Fruit fly (Drosophila melanogaster) whole organism, embryonic: Measurements from ENCODE around the gene rdhB.

Source experiments
- C15 ChIP-seq: fragments of 200-800 bp; sonication (Bioruptor generic); IDR thresholded peaks from 3 replicates; pipeline ENCODE4 v1.3.6; 2022; ENCODE audit warnings: missing biosample characterization, missing genetic modification characterization
- CG10321 ChIP-seq: fragments of 200-800 bp; sonication (Bioruptor generic); IDR thresholded peaks from 2 replicates; pipeline ENCODE4 v1.3.6; 2022; ENCODE audit warnings: missing biosample characterization, missing genetic modification characterization
- CG10431 ChIP-seq: fragments of 200-800 bp; sonication (Bioruptor generic); optimal IDR thresholded peaks from 3 replicates; lab custom pipeline; 2018; ENCODE audit warnings: missing biosample characterization, mild to moderate bottlenecking, missing genetic modification characterization
- CG11560 ChIP-seq: fragments of 200-800 bp; sonication (Bioruptor generic); IDR thresholded peaks from 3 replicates; pipeline ENCODE4 v1.3.6; 2022; ENCODE audit warnings: missing biosample characterization, missing genetic modification characterization
- CG13123 ChIP-seq: fragments of 200-800 bp; sonication (Bioruptor generic); optimal IDR thresholded peaks from 2 replicates; lab custom pipeline; 2016; ENCODE audit warnings: missing biosample characterization, missing genetic modification characterization
- CG14710 ChIP-seq: fragments of 200-800 bp; sonication (Bioruptor generic); optimal IDR thresholded peaks from 3 replicates; lab custom pipeline; 2019; ENCODE audit warnings: missing biosample characterization, mild to moderate bottlenecking, missing genetic modification characterization, moderate library complexity
- CG1603 ChIP-seq: fragments of 200-800 bp; sonication (Bioruptor generic); optimal IDR thresholded peaks from 2 replicates; lab custom pipeline; 2019; ENCODE audit warnings: missing biosample characterization, mild to moderate bottlenecking, missing genetic modification characterization, moderate library complexity
- CG18262 ChIP-seq: fragments of 200-800 bp; optimal IDR thresholded peaks from 3 replicates; lab custom pipeline; 2019; ENCODE audit warnings: missing biosample characterization, mild to moderate bottlenecking, missing genetic modification characterization, moderate library complexity
- CG18619 ChIP-seq: fragments of 200-800 bp; sonication (Bioruptor generic); optimal IDR thresholded peaks from 3 replicates; lab custom pipeline; 2017; ENCODE audit warnings: missing biosample characterization, mild to moderate bottlenecking, missing genetic modification characterization
- CG18764 ChIP-seq: fragments of 200-800 bp; sonication (Bioruptor generic); optimal IDR thresholded peaks from 3 replicates; lab custom pipeline; 2016; ENCODE audit warnings: missing biosample characterization, missing genetic modification characterization
- CG31441 ChIP-seq: fragments of 200-800 bp; sonication (Bioruptor generic); IDR thresholded peaks from 2 replicates; pipeline ENCODE4 v1.3.6; 2022; ENCODE audit warnings: missing biosample characterization, missing genetic modification characterization
- CG3281 ChIP-seq: fragments of 200-800 bp; sonication (Bioruptor generic); optimal IDR thresholded peaks from 3 replicates; lab custom pipeline; 2017; ENCODE audit warnings: missing biosample characterization, mild to moderate bottlenecking, missing genetic modification characterization
- CG34224 ChIP-seq: fragments of 200-800 bp; sonication (Bioruptor generic); IDR thresholded peaks from 3 replicates; pipeline ENCODE4 v1.3.6; 2022; ENCODE audit warnings: missing biosample characterization, missing genetic modification characterization; ENCODE audit not compliant: partially characterized antibody
- CG4282 ChIP-seq: fragments of 200-800 bp; sonication (Bioruptor generic); optimal IDR thresholded peaks from 2 replicates; lab custom pipeline; 2016; ENCODE audit warnings: missing biosample characterization, missing genetic modification characterization
- CG4328 ChIP-seq: fragments of 200-800 bp; sonication (Bioruptor generic); optimal IDR thresholded peaks from 3 replicates; lab custom pipeline; 2017; ENCODE audit warnings: missing biosample characterization, missing genetic modification reagents, missing genetic modification characterization
- CG5180 ChIP-seq: fragments of 200-800 bp; sonication (Bioruptor generic); optimal IDR thresholded peaks from 3 replicates; lab custom pipeline; 2017; ENCODE audit warnings: missing biosample characterization, missing genetic modification characterization, mild to moderate bottlenecking, moderate library complexity, missing genetic modification reagents
- CG6175 ChIP-seq: fragments of 200-800 bp; sonication (Bioruptor generic); IDR thresholded peaks from 3 replicates; pipeline ENCODE4 v1.3.6; 2022; ENCODE audit warnings: missing biosample characterization, missing genetic modification characterization
- CG6689 ChIP-seq: fragments of 200-800 bp; sonication (Bioruptor generic); IDR thresholded peaks from 2 replicates; pipeline ENCODE4 v1.3.6; 2022; ENCODE audit warnings: missing biosample characterization, missing genetic modification characterization
- CG7556 ChIP-seq: fragments of 200-800 bp; sonication (Bioruptor generic); optimal IDR thresholded peaks from 2 replicates; lab custom pipeline; 2017; ENCODE audit warnings: missing biosample characterization, mild to moderate bottlenecking, missing genetic modification characterization
- CG7745 ChIP-seq: fragments of 200-800 bp; sonication (Bioruptor generic); optimal IDR thresholded peaks from 2 replicates; lab custom pipeline; 2018; ENCODE audit warnings: missing biosample characterization, mild to moderate bottlenecking, missing genetic modification characterization, moderate library complexity
- CG8089 ChIP-seq: fragments of 200-800 bp; sonication (Bioruptor generic); optimal IDR thresholded peaks from 3 replicates; lab custom pipeline; 2016; ENCODE audit warnings: missing biosample characterization, missing genetic modification characterization
- CG8281 ChIP-seq: fragments of 200-800 bp; sonication (Bioruptor generic); optimal IDR thresholded peaks from 2 replicates; lab custom pipeline; 2018; ENCODE audit warnings: missing biosample characterization, mild to moderate bottlenecking, missing genetic modification characterization, moderate library complexity
- CG8290 ChIP-seq, 3 experiments: fragments of 200-800 bp; sonication (Bioruptor generic); optimal IDR thresholded peaks; 2 replicates each; lab custom pipeline; 2016 to 2019; ENCODE audit warnings: missing biosample characterization in 3 of 3, missing genetic modification characterization in 3 of 3, mild to moderate bottlenecking in 2 of 3, moderate library complexity in 1 of 3
- Camta ChIP-seq: fragments of 200-800 bp; sonication (Bioruptor generic); optimal IDR thresholded peaks from 2 replicates; lab custom pipeline; 2016; ENCODE audit warnings: missing biosample characterization, missing genetic modification characterization
- D19A ChIP-seq: fragments of 200-800 bp; optimal IDR thresholded peaks from 3 replicates; lab custom pipeline; 2019; ENCODE audit warnings: missing biosample characterization, mild to moderate bottlenecking, missing genetic modification characterization, moderate library complexity
- Dad ChIP-seq: fragments of 200-800 bp; sonication (Bioruptor generic); optimal IDR thresholded peaks from 3 replicates; lab custom pipeline; 2016; ENCODE audit warnings: missing biosample characterization, missing genetic modification characterization
- Doc2 ChIP-seq: fragments of 200-800 bp; sonication (Bioruptor generic); IDR thresholded peaks from 2 replicates; pipeline ENCODE4 v1.3.6; 2022; ENCODE audit warnings: missing biosample characterization, missing genetic modification characterization
- Dp ChIP-seq: fragments of 200-800 bp; sonication (Bioruptor generic); optimal IDR thresholded peaks from 2 replicates; lab custom pipeline; 2018; ENCODE audit warnings: missing biosample characterization, mild to moderate bottlenecking, missing genetic modification characterization, moderate library complexity
- E2f2 ChIP-seq: fragments of 200-800 bp; sonication (Bioruptor generic); IDR thresholded peaks from 2 replicates; pipeline ENCODE4 v1.3.6; 2022; ENCODE audit warnings: missing biosample characterization, missing genetic modification characterization
- Max ChIP-seq: fragments of 200-800 bp; sonication (Bioruptor generic); optimal IDR thresholded peaks from 2 replicates; lab custom pipeline; 2016; ENCODE audit warnings: missing biosample characterization, mild to moderate bottlenecking, missing genetic modification characterization
- Mes4 ChIP-seq: fragments of 200-800 bp; sonication (Bioruptor generic); optimal IDR thresholded peaks from 2 replicates; lab custom pipeline; 2016; ENCODE audit warnings: missing biosample characterization, missing genetic modification characterization
- NC2α ChIP-seq: fragments of 200-800 bp; sonication (Bioruptor generic); optimal IDR thresholded peaks from 2 replicates; lab custom pipeline; 2016; ENCODE audit warnings: missing biosample characterization, missing genetic modification characterization
- Nf-YB ChIP-seq: fragments of 200-800 bp; sonication (Bioruptor generic); optimal IDR thresholded peaks from 3 replicates; lab custom pipeline; 2019; ENCODE audit warnings: missing biosample characterization, mild to moderate bottlenecking, missing genetic modification characterization, moderate library complexity
- NfI ChIP-seq: fragments of 200-800 bp; sonication (Bioruptor generic); optimal IDR thresholded peaks from 3 replicates; lab custom pipeline; 2018; ENCODE audit warnings: missing biosample characterization, mild to moderate bottlenecking, missing genetic modification characterization, moderate library complexity
- Rfx ChIP-seq: fragments of 200-800 bp; sonication (Bioruptor generic); IDR thresholded peaks from 2 replicates; pipeline ENCODE4 v1.3.6; 2022; ENCODE audit warnings: missing biosample characterization, missing genetic modification characterization
- Rx ChIP-seq: fragments of 200-800 bp; sonication (Bioruptor generic); IDR thresholded peaks from 2 replicates; pipeline ENCODE4 v1.3.6; 2022; ENCODE audit warnings: missing biosample characterization, missing genetic modification characterization
- Sin3A ChIP-seq: fragments of >200 bp; optimal IDR thresholded peaks from 2 replicates; lab custom pipeline; 2018
- bab2 ChIP-seq: fragments of 200-800 bp; sonication (Bioruptor generic); optimal IDR thresholded peaks from 2 replicates; lab custom pipeline; 2016; ENCODE audit warnings: missing biosample characterization, missing genetic modification characterization
- cas ChIP-seq: fragments of 200-800 bp; sonication (Bioruptor generic); IDR thresholded peaks from 2 replicates; pipeline ENCODE4 v1.3.6; 2022; ENCODE audit warnings: missing biosample characterization, missing genetic modification characterization
- fd64A ChIP-seq: fragments of 200-800 bp; sonication (Bioruptor generic); optimal IDR thresholded peaks from 3 replicates; lab custom pipeline; 2018; ENCODE audit warnings: missing biosample characterization, mild to moderate bottlenecking, missing genetic modification characterization
- gt ChIP-seq: fragments of 200-800 bp; sonication (Bioruptor generic); IDR thresholded peaks from 2 replicates; pipeline ENCODE4 v1.3.6; 2022; ENCODE audit warnings: missing biosample characterization, missing genetic modification characterization
- klu ChIP-seq: fragments of 200-800 bp; sonication (Bioruptor generic); IDR thresholded peaks from 2 replicates; pipeline ENCODE4 v1.3.6; 2022; ENCODE audit warnings: missing biosample characterization, missing genetic modification characterization
- org-1 ChIP-seq: fragments of 200-800 bp; sonication (Bioruptor generic); optimal IDR thresholded peaks from 2 replicates; lab custom pipeline; 2017; ENCODE audit warnings: missing biosample characterization, missing genetic modification characterization
- ranshi ChIP-seq: fragments of 200-800 bp; sonication (Bioruptor generic); IDR thresholded peaks from 2 replicates; pipeline ENCODE4 v1.3.6; 2022; ENCODE audit warnings: missing biosample characterization, missing genetic modification characterization
- schlank ChIP-seq: fragments of 200-800 bp; sonication (Bioruptor generic); optimal IDR thresholded peaks from 2 replicates; lab custom pipeline; 2018; ENCODE audit warnings: missing biosample characterization, mild to moderate bottlenecking, missing genetic modification characterization
- scrt ChIP-seq: fragments of 200-800 bp; sonication (Bioruptor generic); optimal IDR thresholded peaks from 2 replicates; lab custom pipeline; 2018; ENCODE audit warnings: missing biosample characterization, mild to moderate bottlenecking, missing genetic modification characterization, moderate library complexity
- sima ChIP-seq: fragments of 200-800 bp; sonication (Bioruptor generic); optimal IDR thresholded peaks from 2 replicates; lab custom pipeline; 2016; ENCODE audit warnings: missing biosample characterization, missing genetic modification characterization
- sob ChIP-seq: fragments of 200-800 bp; sonication (Bioruptor generic); IDR thresholded peaks from 2 replicates; pipeline ENCODE4 v1.3.6; 2022; ENCODE audit warnings: missing biosample characterization, missing genetic modification characterization
- trem ChIP-seq: fragments of 200-800 bp; optimal IDR thresholded peaks from 3 replicates; lab custom pipeline; 2019; ENCODE audit warnings: missing biosample characterization, mild to moderate bottlenecking, missing genetic modification characterization, moderate library complexity
- wdn ChIP-seq: fragments of 200-800 bp; sonication (Bioruptor generic); IDR thresholded peaks from 2 replicates; pipeline ENCODE4 v1.3.6; 2022; ENCODE audit warnings: missing biosample characterization, missing genetic modification characterization
- wek ChIP-seq: fragments of 200-800 bp; sonication (Bioruptor generic); optimal IDR thresholded peaks from 3 replicates; lab custom pipeline; 2018; ENCODE audit warnings: missing biosample characterization, mild to moderate bottlenecking, missing genetic modification characterization, moderate library complexity

rdhB gene

DNA sequence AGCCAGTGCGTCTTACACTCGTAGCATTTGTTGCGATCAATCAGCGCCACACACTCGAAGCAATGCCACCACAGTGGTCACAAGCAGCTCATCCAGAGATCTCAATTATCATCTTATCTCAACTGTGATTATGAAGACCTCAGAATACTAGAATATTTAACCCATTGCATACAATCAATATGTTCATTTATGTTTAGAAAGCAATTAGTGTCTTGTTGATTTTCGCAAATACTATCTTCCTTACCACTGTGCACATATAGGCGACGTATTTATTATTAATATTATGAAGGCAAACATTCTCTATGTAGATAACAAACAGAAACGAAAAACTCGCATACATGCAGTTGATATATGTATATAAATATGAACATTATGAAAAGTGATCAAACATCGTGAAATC lies 7.3 kb downstream of the rdhB start (continued):
- TF ChIP-seq E2f2 = peak; percentile 54; the same call in 1 of the 2 replicates
- peak; percentile 69 for TF ChIP-seq CG13123 (GFP tag; lab: Kevin White, UChicago)
- TF ChIP-seq CG5180 (GFP tag; lab: Kevin White, UChicago) = peak; percentile 22
- peak; percentile 78 for TF ChIP-seq CG18262
- 0 out of 3 replicates have a peak, but pooled peaks have one; percentile 13 for TF ChIP-seq CG6175 (GFP tag; lab: Robert Waterston, UW)
- TF ChIP-seq CG4328 = peak; percentile 58
- peak; percentile 87 for TF ChIP-seq CG14710 (tag; lab: Kevin White, UChicago)
- TF ChIP-seq CG11560 = 0 out of 3 replicates have a peak, but pooled peaks have one; percentile 39
- peak; percentile 6 for TF ChIP-seq scrt (GFP tag; lab: Kevin White, UChicago)
- no peak for TF ChIP-seq CG10321 (GFP tag; lab: Robert Waterston, UW)
- peak; percentile 54; the same call in 1 of the 2 replicates for TF ChIP-seq Rx (GFP tag; lab: Robert Waterston, UW)
- TF ChIP-seq Dp (GFP tag; lab: Kevin White, UChicago) = no peak
- no peak for TF ChIP-seq CG34224 (GFP tag; lab: Robert Waterston, UW)
- peak; percentile 64 for TF ChIP-seq sob
- TF ChIP-seq wek = peak; percentile 58
- peak; percentile 59 for TF ChIP-seq CG8089 (GFP tag; lab: Kevin White, UChicago)
- no peak for TF ChIP-seq gt (GFP tag; lab: Robert Waterston, UW)
- TF ChIP-seq CG8290 (GFP tag; optimal IDR thresholded peaks at IDR 0.05; lab: Kevin White, UChicago) = no peak
- peak; percentile 36 to 81 for TF ChIP-seq CG8290 (tag; optimal IDR thresholded peaks at IDR 0.05; lab: Kevin White, UChicago)
- peak; percentile 77 for TF ChIP-seq Max (GFP tag; lab: Kevin White, UChicago)
- TF ChIP-seq Dad (GFP tag; lab: Kevin White, UChicago) = peak; percentile 29
- TF ChIP-seq CG4282 = no peak
- TF ChIP-seq cas (GFP tag; lab: Robert Waterston, UW) = no peak
- TF ChIP-seq sima (GFP tag; lab: Kevin White, UChicago) = no peak
- peak; percentile 85 for TF ChIP-seq CG1603 (tag; lab: Kevin White, UChicago)
- peak; percentile 86 for TF ChIP-seq fd64A (GFP tag; lab: Kevin White, UChicago)
- TF ChIP-seq CG31441 = peak; percentile 85
- peak; percentile 56 for TF ChIP-seq ranshi (GFP tag; lab: Robert Waterston, UW)
- TF ChIP-seq D19A = peak; percentile 60
- TF ChIP-seq org-1 (GFP tag; lab: Kevin White, UChicago) = peak; percentile 69
- TF ChIP-seq Camta = peak; percentile 38
- TF ChIP-seq CG8281 (tag; lab: Kevin White, UChicago) = peak; percentile 54
- TF ChIP-seq Mes4 (GFP tag; lab: Kevin White, UChicago) = peak; percentile 62
- peak; percentile 46 for TF ChIP-seq CG10431
- no peak for TF ChIP-seq Sin3A
- TF ChIP-seq trem (tag; lab: Kevin White, UChicago) = peak; percentile 52
- TF ChIP-seq klu (GFP tag; lab: Robert Waterston, UW) = no peak
- TF ChIP-seq Nf-YB (GFP tag; lab: Kevin White, UChicago) = peak; percentile 59
- peak; percentile 52 for TF ChIP-seq CG3281 (GFP tag; lab: Kevin White, UChicago)
- peak; percentile 58 for TF ChIP-seq CG18619
- no peak for TF ChIP-seq C15 (GFP tag; lab: Robert Waterston, UW)
- peak; percentile 84 for TF ChIP-seq CG18764
- TF ChIP-seq schlank (tag; lab: Kevin White, UChicago) = no peak
- TF ChIP-seq NC2α = peak; percentile 55
- TF ChIP-seq Rfx = peak; percentile 69
- TF ChIP-seq CG7556 (GFP tag; lab: Kevin White, UChicago) = peak; percentile 67
- peak; percentile 81 for TF ChIP-seq CG6689 (GFP tag; lab: Robert Waterston, UW)
- peak; percentile 53 for TF ChIP-seq NfI
- TF ChIP-seq bab2 (GFP tag; lab: Kevin White, UChicago) = peak; percentile 70
- TF ChIP-seq CG7745 (tag; lab: Kevin White, UChicago) = peak; percentile 60
- 0 out of 2 replicates have a peak, but pooled peaks have one; percentile 11 for TF ChIP-seq wdn (GFP tag; lab: Robert Waterston, UW)
- 0 out of 2 replicates have a peak, but pooled peaks have one; percentile 12 for TF ChIP-seq Doc2
